Worm (Caenorhabditis elegans) whole organism, L3 larva: ENCODE measurements around the gene crn-7.

Source experiments
- R02D3.7 ChIP-seq: fragments of 150-350 bp; optimal IDR thresholded peaks from 2 replicates; lab custom pipeline; 2014; ENCODE audit warnings: missing biosample characterization, missing genetic modification characterization
- ceh-82 ChIP-seq: fragments of 150-350 bp; optimal IDR thresholded peaks from 2 replicates; lab custom pipeline; 2014; ENCODE audit warnings: missing biosample characterization, missing genetic modification characterization
- egl-5 ChIP-seq: fragments of 150-350 bp; optimal IDR thresholded peaks from 2 replicates; lab custom pipeline; 2017; ENCODE audit warnings: missing biosample characterization, missing genetic modification reagents, missing genetic modification characterization, inconsistent platforms
- pha-4 ChIP-seq: fragments of 150-350 bp; optimal IDR thresholded peaks from 2 replicates; lab custom pipeline; 2014; ENCODE audit warnings: missing biosample characterization, missing genetic modification reagents, missing genetic modification characterization
- skn-1 ChIP-seq: fragments of 150-350 bp; optimal IDR thresholded peaks from 2 replicates; lab custom pipeline; 2014; ENCODE audit warnings: missing biosample characterization, missing genetic modification characterization
- snpc-4 ChIP-seq: fragments of 150-350 bp; optimal IDR thresholded peaks from 2 replicates; lab custom pipeline; 2014; ENCODE audit warnings: missing biosample characterization, missing genetic modification characterization

DNA sequence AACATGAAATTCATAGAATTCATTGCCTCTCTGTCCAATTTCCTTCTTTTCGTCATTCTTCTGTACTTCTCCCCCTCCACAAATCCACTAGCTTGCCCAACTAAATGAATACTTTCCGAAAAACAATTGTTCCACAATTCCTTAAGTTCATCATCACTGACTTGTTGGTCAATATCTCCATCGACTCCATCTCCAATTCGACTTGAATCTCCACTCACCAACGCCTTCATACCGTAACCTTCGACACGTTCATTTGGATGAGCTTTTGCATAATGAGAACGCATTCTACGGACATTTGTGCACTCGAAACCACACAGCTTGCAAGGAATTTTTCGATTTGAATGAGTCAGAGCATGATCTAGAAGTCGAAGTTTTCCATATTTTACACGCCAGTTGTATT lies 27.4 kb upstream of the crn-7 start:
- TF ChIP-seq snpc-4 (tag; lab: Kevin White, UChicago), result no peak
- TF ChIP-seq pha-4, result no peak
- no peak for TF ChIP-seq egl-5 (tag; lab: Kevin White, UChicago)
- no peak for TF ChIP-seq R02D3.7
- TF ChIP-seq skn-1 (tag; lab: Kevin White, UChicago), result no peak
- TF ChIP-seq ceh-82 (tag; lab: Kevin White, UChicago), result no peak
